Fruit fly (Drosophila melanogaster) Kc167 (cell line): ENCODE measurements around the gene Atu.

Experiments used
- h ChIP-seq: fragments of >200 bp; optimal IDR thresholded peaks from 3 replicates; lab custom pipeline; 2018; ENCODE audit warnings: missing external identifiers
- insv ChIP-seq: fragments of >200 bp; optimal IDR thresholded peaks from 3 replicates; lab custom pipeline; 2018; ENCODE audit warnings: missing external identifiers
- psq ChIP-seq: fragments of >200 bp; optimal IDR thresholded peaks from 2 replicates; lab custom pipeline; 2017; ENCODE audit warnings: missing external identifiers

DNA sequence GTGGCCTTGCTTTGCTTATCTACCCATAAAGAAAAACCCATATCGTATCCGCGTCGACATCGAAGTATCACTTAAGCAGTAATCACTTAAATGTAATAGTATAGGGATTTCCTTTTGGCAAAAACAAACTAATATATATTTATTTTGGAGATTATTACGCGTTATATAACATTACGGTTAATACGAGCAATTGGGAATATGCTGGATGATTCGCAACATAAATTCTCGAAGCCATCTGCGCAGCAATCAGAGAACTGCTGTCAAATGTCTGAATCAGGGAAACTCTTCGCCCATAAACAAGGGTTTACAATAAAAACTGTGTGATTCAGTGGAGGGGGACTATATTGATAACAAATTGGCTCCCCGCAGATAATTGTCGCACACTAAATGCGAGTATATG lies 2.5 kb upstream of the Atu start:
- TF ChIP-seq psq (lab: Kevin White, UChicago) (no peak), h (lab: Kevin White, UChicago) (no peak), insv (no peak)
